Worm (Caenorhabditis elegans) whole organism, L4/young adult: ENCODE results near the gene C45B11.5.

Source experiments
- W03F9.2 ChIP-seq: fragments of 150-350 bp; optimal IDR thresholded peaks from 2 replicates; lab custom pipeline; 2014; ENCODE audit warnings: missing biosample characterization, missing genetic modification characterization
- dao-5 ChIP-seq: sonication (generic microtip); optimal IDR thresholded peaks from 2 replicates; lab custom pipeline; 2016; ENCODE audit warnings: missing genotype, missing genetic modification characterization, moderate library complexity, missing compliant biosample characterization
- him-1 ChIP-seq: sonication (generic microtip); optimal IDR thresholded peaks from 2 replicates; lab custom pipeline; 2016; ENCODE audit warnings: missing genotype, missing genetic modification reagents, missing genetic modification characterization, missing compliant biosample characterization

DNA sequence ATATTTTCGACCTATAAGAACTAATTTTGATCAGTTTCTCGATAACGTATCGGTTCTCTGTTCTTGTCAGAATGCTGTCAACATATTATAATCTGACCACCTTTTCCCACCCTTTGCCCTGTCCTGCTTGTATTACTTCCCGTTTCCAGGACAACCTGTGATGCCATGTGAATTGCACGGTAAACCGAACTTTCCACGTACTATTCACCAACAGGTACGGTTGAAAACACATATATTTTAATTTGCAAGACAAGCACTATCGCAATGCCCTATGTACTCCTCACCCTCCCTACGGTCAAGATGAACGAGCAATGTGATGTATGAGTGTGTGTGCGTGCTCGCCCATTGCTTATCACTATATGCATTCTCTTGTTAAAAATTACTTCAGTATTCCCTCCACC lies 32.5 kb upstream of the C45B11.5 start:
- TF ChIP-seq him-1 (tag; lab: Kevin White, UChicago) (no peak), dao-5 (tag; lab: Kevin White, UChicago) (no peak), W03F9.2 (tag; lab: Kevin White, UChicago) (no peak)
